Fruit fly (Drosophila melanogaster): ENCODE measurements around the gene okr.

okr gene

dm6 chr2L:3018212-3018611 lies 25.7 kb upstream of the okr start, which contains the start of the genes CG17224 and CG17264 (continued):
- TF ChIP-seq HLHmδ (GFP tag; optimal IDR thresholded peaks at IDR 0.05) (peak; percentile 52), CG12769 (tag; optimal IDR thresholded peaks at IDR 0.05) (no peak), hbn (GFP tag; IDR thresholded peaks at IDR 0.05; ENCODE audit: partially characterized antibody) (no peak), CG2678 (tag; optimal IDR thresholded peaks at IDR 0.05) (no peak), nau (GFP tag; optimal IDR thresholded peaks at IDR 0.05) (no peak), Med (GFP tag) (peak; percentile 3), CG14441 (GFP tag; IDR thresholded peaks at IDR 0.05) (no peak), CG5180 (GFP tag; optimal IDR thresholded peaks at IDR 0.05) (no peak), CG15479 (GFP tag; optimal IDR thresholded peaks at IDR 0.05) (no peak), sna (GFP tag; IDR thresholded peaks at IDR 0.05; ENCODE audit: partially characterized antibody) (no peak), CG11723 (GFP tag; optimal IDR thresholded peaks at IDR 0.05) (no peak), CG10321 (GFP tag; IDR thresholded peaks at IDR 0.05) (no peak)

- peak; percentile 35; the same call in 1 of the 2 replicates for TF ChIP-seq sob (GFP tag; IDR thresholded peaks at IDR 0.05)
- TF ChIP-seq ci (GFP tag; IDR thresholded peaks at IDR 0.05), result peak; percentile 65; the same call in 1 of the 3 replicates
- TF ChIP-seq en (GFP tag; optimal IDR thresholded peaks at IDR 0.05), result no peak
- no peak for TF ChIP-seq Fer2 (tag; optimal IDR thresholded peaks at IDR 0.05)
- no peak for TF ChIP-seq CG7745 (tag; optimal IDR thresholded peaks at IDR 0.05)
- peak; percentile 18 for TF ChIP-seq CG12391 (tag; optimal IDR thresholded peaks at IDR 0.05)
- no peak for TF ChIP-seq CG14860 (GFP tag; IDR thresholded peaks at IDR 0.05; ENCODE audit: partially characterized antibody)
- TF ChIP-seq fd64A (GFP tag; optimal IDR thresholded peaks at IDR 0.05), result no peak
- no peak for TF ChIP-seq CG16779 (GFP tag; IDR thresholded peaks at IDR 0.05)
- no peak for TF ChIP-seq CG11085 (GFP tag; IDR thresholded peaks at IDR 0.05)
- no peak for TF ChIP-seq CG6175 (GFP tag; IDR thresholded peaks at IDR 0.05)
- no peak for TF ChIP-seq onecut (GFP tag; IDR thresholded peaks at IDR 0.05)
- no peak for TF ChIP-seq sr (GFP tag; IDR thresholded peaks at IDR 0.05)
- no peak for TF ChIP-seq Hsf (GFP tag; optimal IDR thresholded peaks at IDR 0.05)
- TF ChIP-seq NC2α (GFP tag; optimal IDR thresholded peaks at IDR 0.05), result no peak
- TF ChIP-seq CG14667 (GFP tag; IDR thresholded peaks at IDR 0.05), result no peak
- no peak for TF ChIP-seq CG9215 (GFP tag; IDR thresholded peaks at IDR 0.05)
- TF ChIP-seq CkIIα-i1 (GFP tag; IDR thresholded peaks at IDR 0.05), result no peak
- TF ChIP-seq lmd (GFP tag; IDR thresholded peaks at IDR 0.05), result peak; percentile 44; the same call in 1 of the 2 replicates
- no peak for TF ChIP-seq CG13123 (GFP tag; optimal IDR thresholded peaks at IDR 0.05)
- TF ChIP-seq CG34422 (GFP tag; IDR thresholded peaks at IDR 0.05), result no peak
- no peak for TF ChIP-seq CG11456 (GFP tag; IDR thresholded peaks at IDR 0.05)
- no peak for TF ChIP-seq Deaf1 (tag; optimal IDR thresholded peaks at IDR 0.05)
- TF ChIP-seq pzg (GFP tag; optimal IDR thresholded peaks at IDR 0.05), result no peak
- TF ChIP-seq pho (GFP tag; optimal IDR thresholded peaks at IDR 0.05), result no peak
- no peak for TF ChIP-seq Sry-δ (GFP tag; optimal IDR thresholded peaks at IDR 0.05)
- TF ChIP-seq CG10979 (tag; optimal IDR thresholded peaks at IDR 0.05), result peak; percentile 57
- TF ChIP-seq CG8478 (optimal IDR thresholded peaks at IDR 0.05), result no peak
- no peak for TF ChIP-seq CG13775 (GFP tag; optimal IDR thresholded peaks at IDR 0.05)
- no peak for TF ChIP-seq CG11696 (GFP tag; IDR thresholded peaks at IDR 0.05)
- no peak for TF ChIP-seq Tbp (GFP tag; optimal IDR thresholded peaks at IDR 0.05)
- TF ChIP-seq CG3726 (GFP tag; IDR thresholded peaks at IDR 0.05), result no peak
- no peak for TF ChIP-seq Lim3 (GFP tag; IDR thresholded peaks at IDR 0.05)
- no peak for TF ChIP-seq CG11504 (tag; optimal IDR thresholded peaks at IDR 0.05)
- TF ChIP-seq br (optimal IDR thresholded peaks at IDR 0.05), result no peak
- TF ChIP-seq CG15514 (GFP tag; optimal IDR thresholded peaks at IDR 0.05), result no peak
- TF ChIP-seq NFAT (GFP tag; IDR thresholded peaks at IDR 0.05), result no peak
- TF ChIP-seq sc (optimal IDR thresholded peaks at IDR 0.05), result no peak
- TF ChIP-seq sc (GFP tag; optimal IDR thresholded peaks at IDR 0.05), result no peak
- no peak for TF ChIP-seq sqz (GFP tag; optimal IDR thresholded peaks at IDR 0.05)
- no peak for TF ChIP-seq Atf3 (GFP tag; optimal IDR thresholded peaks at IDR 0.05)
These were observed 20.2 kb upstream of the okr start for dm6 chr2L:3012780-3013179.
